Fruit fly (Drosophila melanogaster): ENCODE results near the gene Ubr1.

The Ubr1 gene

dm6 chrX:16968148-16968823 is at the start of gene Ubr1 (continued):
- TF ChIP-seq Oli (tag; optimal IDR thresholded peaks at IDR 0.05) (no peak), inv (GFP tag; IDR thresholded peaks at IDR 0.05; ENCODE audit: partially characterized antibody) (peak; percentile 88), CG33213 (GFP tag; optimal IDR thresholded peaks at IDR 0.05) (peak; percentile 45), grn (GFP tag; optimal IDR thresholded peaks at IDR 0.05) (no peak), odd (GFP tag; optimal IDR thresholded peaks at IDR 0.05) (no peak), pho (GFP tag; optimal IDR thresholded peaks at IDR 0.05) (peak; percentile 43), Spps (tag; optimal IDR thresholded peaks at IDR 0.05) (no peak), Max (GFP tag; optimal IDR thresholded peaks at IDR 0.05) (no peak), CG9727 (GFP tag; optimal IDR thresholded peaks at IDR 0.05) (peak; percentile 3), CG8359 (GFP tag; optimal IDR thresholded peaks at IDR 0.05; ENCODE audit: borderline replicate concordance) (no peak), zfh2 (GFP tag; optimal IDR thresholded peaks at IDR 0.05) (no peak), CG7745 (tag; optimal IDR thresholded peaks at IDR 0.05) (no peak), dati (GFP tag; IDR thresholded peaks at IDR 0.05) (no peak), CG17186 (GFP tag; optimal IDR thresholded peaks at IDR 0.05) (peak; percentile 51), toy (GFP tag; IDR thresholded peaks at IDR 0.05) (no peak), Hr78 (GFP tag; optimal IDR thresholded peaks at IDR 0.05) (peak in 1 of 2 experiments; percentile 6), CG18764 (GFP tag; optimal IDR thresholded peaks at IDR 0.05) (peak; percentile 99), unc-4 (GFP tag; IDR thresholded peaks at IDR 0.05; ENCODE audit: partially characterized antibody) (peak; percentile 81), zf30C (GFP tag; optimal IDR thresholded peaks at IDR 0.05) (no peak), CG11247 (GFP tag; IDR thresholded peaks at IDR 0.05) (no peak), bab2 (GFP tag; optimal IDR thresholded peaks at IDR 0.05) (no peak), NK7.1 (GFP tag; optimal IDR thresholded peaks at IDR 0.05) (no peak), pita (GFP tag; optimal IDR thresholded peaks at IDR 0.05) (no peak), CG3407 (GFP tag; optimal IDR thresholded peaks at IDR 0.05) (no peak), Antp (GFP tag; optimal IDR thresholded peaks at IDR 0.05) (no peak), CG17328 (GFP tag; IDR thresholded peaks at IDR 0.05) (no peak), sim (GFP tag; IDR thresholded peaks at IDR 0.05) (no peak), gcm (GFP tag; optimal IDR thresholded peaks at IDR 0.05) (no peak), CG15011 (GFP tag; optimal IDR thresholded peaks at IDR 0.05) (no peak), sens-2 (GFP tag; IDR thresholded peaks at IDR 0.05) (no peak), Ptx1 (GFP tag; IDR thresholded peaks at IDR 0.05) (no peak), CG14014 (GFP tag; IDR thresholded peaks at IDR 0.05) (no peak), stwl (tag; optimal IDR thresholded peaks at IDR 0.05) (peak; percentile 97), chn (GFP tag; optimal IDR thresholded peaks at IDR 0.05) (no peak), sr (GFP tag; IDR thresholded peaks at IDR 0.05) (no peak), CG11398 (GFP tag; optimal IDR thresholded peaks at IDR 0.05) (no peak), Vsx1 (GFP tag; optimal IDR thresholded peaks at IDR 0.05) (no peak), hth (optimal IDR thresholded peaks at IDR 0.05) (no peak), az2 (GFP tag; optimal IDR thresholded peaks at IDR 0.05) (no peak), danr (GFP tag; IDR thresholded peaks at IDR 0.05) (no peak), bigmax (GFP tag; optimal IDR thresholded peaks at IDR 0.05) (peak; percentile 78), sug (tag; optimal IDR thresholded peaks at IDR 0.05) (no peak), Doc3 (GFP tag; IDR thresholded peaks at IDR 0.05; ENCODE audit: partially characterized antibody) (peak; percentile 65), disco-r (GFP tag; optimal IDR thresholded peaks at IDR 0.05) (no peak), Sry-δ (GFP tag; optimal IDR thresholded peaks at IDR 0.05) (peak; percentile 86), tio (GFP tag; optimal IDR thresholded peaks at IDR 0.05) (no peak), trem (tag; optimal IDR thresholded peaks at IDR 0.05) (peak; percentile 72), ranshi (GFP tag; IDR thresholded peaks at IDR 0.05) (no peak), CG17568 (GFP tag; optimal IDR thresholded peaks at IDR 0.05) (no peak), CG15514 (GFP tag; optimal IDR thresholded peaks at IDR 0.05) (peak; percentile 75), CG14710 (tag; optimal IDR thresholded peaks at IDR 0.05) (peak; percentile 79)

Data from whole organism, embryonic.